Fruit fly (Drosophila melanogaster): ENCODE measurements around the gene CG3982.

dm6 chr3L:9451522-9452118, 34.4 kb upstream of the CG3982 start, which contains the start of the genes CG3448 and ghi:
- TF ChIP-seq CG8478 (optimal IDR thresholded peaks at IDR 0.05) (no peak), pan (optimal IDR thresholded peaks at IDR 0.05) (no peak), EcR (GFP tag; optimal IDR thresholded peaks at IDR 0.05) (no peak), usp (GFP tag; optimal IDR thresholded peaks at IDR 0.05) (no peak), Dll (optimal IDR thresholded peaks at IDR 0.05) (no peak), psq (optimal IDR thresholded peaks at IDR 0.05) (no peak)
